Fruit fly (Drosophila melanogaster): Measurements from ENCODE around the gene CG46311.

dm6 chrX:13602071-13602858 lies 38.6 kb downstream of the CG46311 start, which contains the start of gene up:
- TF ChIP-seq CG8478 (optimal IDR thresholded peaks at IDR 0.05) = no peak
- TF ChIP-seq CTCF (optimal IDR thresholded peaks at IDR 0.05) = no peak

Measured in S2 (cell line).